Fruit fly (Drosophila melanogaster): Measurements from ENCODE around the gene Tango14.

The Tango14 gene

DNA sequence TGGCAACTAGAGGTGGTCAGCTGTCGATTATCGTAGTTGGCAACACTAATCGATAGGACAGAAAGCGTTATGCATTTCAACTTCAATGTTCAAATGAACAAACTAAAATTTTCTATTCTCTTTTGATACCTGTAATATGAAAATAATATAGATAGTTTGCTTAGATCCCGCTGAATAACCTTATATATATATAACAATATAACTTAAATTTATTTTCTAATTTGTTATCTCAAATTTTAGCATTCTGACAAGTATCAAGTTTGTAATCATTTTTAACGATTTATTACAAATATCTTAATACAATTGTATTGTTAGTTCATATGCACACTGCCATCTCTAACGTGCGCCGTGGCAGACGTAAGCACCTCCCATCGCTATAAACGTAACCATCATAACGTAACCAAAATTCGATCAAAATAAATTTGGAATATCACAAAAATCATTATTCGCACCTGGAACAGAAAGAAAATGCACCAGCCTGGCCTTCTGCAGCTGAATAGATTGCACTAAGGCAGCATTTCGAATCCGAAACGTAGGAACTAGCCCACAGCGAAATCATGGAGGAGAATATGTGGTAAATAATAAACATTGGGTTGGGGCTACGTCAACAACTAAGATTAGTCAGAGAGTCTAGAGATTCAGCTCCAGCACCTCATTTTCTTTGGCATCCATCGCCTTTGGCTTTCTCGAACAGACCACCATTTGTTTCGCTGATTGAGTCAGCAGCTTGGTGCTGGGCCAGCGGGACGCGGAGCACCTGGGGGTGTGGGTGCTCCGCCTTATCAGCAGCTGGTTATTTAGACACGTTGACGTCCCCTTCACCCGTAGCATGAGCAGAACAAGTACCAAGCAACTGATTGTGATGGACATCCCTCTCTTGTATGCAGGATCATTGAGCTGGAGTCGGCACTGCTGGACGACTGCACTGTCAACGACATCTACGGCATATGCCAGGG lies 29.3 kb upstream of the Tango14 start, which contains the start of the genes Pino and TBC1D23 (continued):
- TF ChIP-seq lbe (GFP tag; optimal IDR thresholded peaks at IDR 0.05) (peak; percentile 37), bbx (GFP tag; IDR thresholded peaks at IDR 0.05; ENCODE audit: partially characterized antibody) (peak; percentile 31; the same call in 1 of the 2 replicates), CG7963 (GFP tag; IDR thresholded peaks at IDR 0.05; ENCODE audit: partially characterized antibody) (0 out of 3 replicates have a peak, but pooled peaks have one; percentile 11), wor (GFP tag; IDR thresholded peaks at IDR 0.05) (no peak), CG6689 (GFP tag; IDR thresholded peaks at IDR 0.05) (peak; percentile 68), Drgx (GFP tag; IDR thresholded peaks at IDR 0.05) (0 out of 2 replicates have a peak, but pooled peaks have one; percentile 21), CG6654 (GFP tag; optimal IDR thresholded peaks at IDR 0.05) (no peak), pb (GFP tag; optimal IDR thresholded peaks at IDR 0.05) (no peak), CG4820 (GFP tag; optimal IDR thresholded peaks at IDR 0.05) (peak; percentile 55), ac (GFP tag; optimal IDR thresholded peaks at IDR 0.05) (no peak), Antp (GFP tag; optimal IDR thresholded peaks at IDR 0.05) (peak; percentile 36), amos (GFP tag; IDR thresholded peaks at IDR 0.05; ENCODE audit: partially characterized antibody) (peak; percentile 61; the same call in 1 of the 2 replicates), tin (GFP tag; optimal IDR thresholded peaks at IDR 0.05) (peak; percentile 69), Hand (GFP tag; optimal IDR thresholded peaks at IDR 0.05) (no peak), kay (GFP tag; optimal IDR thresholded peaks at IDR 0.05) (no peak), CG9876 (GFP tag; optimal IDR thresholded peaks at IDR 0.05) (no peak), run (tag; optimal IDR thresholded peaks at IDR 0.05) (no peak), CG1602 (GFP tag; optimal IDR thresholded peaks at IDR 0.05) (peak; percentile 75), Aef1 (GFP tag; IDR thresholded peaks at IDR 0.05) (peak; percentile 71), D (optimal IDR thresholded peaks at IDR 0.05) (no peak), D (GFP tag; optimal IDR thresholded peaks at IDR 0.05) (peak; percentile 45), CG14441 (GFP tag; IDR thresholded peaks at IDR 0.05) (peak; percentile 79), CG15479 (GFP tag; optimal IDR thresholded peaks at IDR 0.05) (no peak), CHES-1-like (GFP tag; optimal IDR thresholded peaks at IDR 0.05) (no peak), tap (tag; optimal IDR thresholded peaks at IDR 0.05) (peak; percentile 33), sna (GFP tag; IDR thresholded peaks at IDR 0.05; ENCODE audit: partially characterized antibody) (peak; percentile 34; the same call in 1 of the 2 replicates), CG15269 (tag; optimal IDR thresholded peaks at IDR 0.05) (peak; percentile 79), dan (GFP tag; IDR thresholded peaks at IDR 0.05) (no peak), esg (GFP tag; conservative IDR thresholded peaks at IDR 0.05) (peak; percentile 48; the same call in 1 of the 2 replicates), CG7357 (GFP tag; IDR thresholded peaks at IDR 0.05) (0 out of 3 replicates have a peak, but pooled peaks have one; percentile 15), CG11247 (GFP tag; IDR thresholded peaks at IDR 0.05) (peak; percentile 62; the same call in 1 of the 2 replicates), hkb (optimal IDR thresholded peaks at IDR 0.05) (no peak), hkb (GFP tag; IDR thresholded peaks at IDR 0.05) (peak; percentile 59), Hmx (GFP tag; optimal IDR thresholded peaks at IDR 0.05) (no peak), CG13123 (GFP tag; optimal IDR thresholded peaks at IDR 0.05) (peak; percentile 49), Six4 (GFP tag; optimal IDR thresholded peaks at IDR 0.05) (peak; percentile 39), CG12219 (GFP tag; optimal IDR thresholded peaks at IDR 0.05) (no peak), Bgb (GFP tag; IDR thresholded peaks at IDR 0.05; ENCODE audit: partially characterized antibody) (peak; percentile 46), luna (GFP tag; optimal IDR thresholded peaks at IDR 0.05) (peak; percentile 28), odd (GFP tag; optimal IDR thresholded peaks at IDR 0.05) (peak; percentile 24), ap (GFP tag; IDR thresholded peaks at IDR 0.05) (no peak), cad (GFP tag; optimal IDR thresholded peaks at IDR 0.05) (no peak), CG13775 (GFP tag; optimal IDR thresholded peaks at IDR 0.05) (peak; percentile 75), D19B (GFP tag; optimal IDR thresholded peaks at IDR 0.05) (peak; percentile 25), HHEX (GFP tag; optimal IDR thresholded peaks at IDR 0.05) (peak; percentile 46), CG10959 (GFP tag; IDR thresholded peaks at IDR 0.05) (no peak), pho (GFP tag; optimal IDR thresholded peaks at IDR 0.05) (peak; percentile 63), CG12744 (GFP tag; optimal IDR thresholded peaks at IDR 0.05) (no peak), insv (GFP tag; optimal IDR thresholded peaks at IDR 0.05) (peak in 1 of 2 experiments; percentile 8)
